Fruit fly (Drosophila melanogaster) whole organism, wandering third instar larva: Measurements from ENCODE around the gene nocte.

ENCODE experiments used
- Abd-B ChIP-seq: fragments of >200 bp; optimal IDR thresholded peaks from 2 replicates; lab custom pipeline; 2017; ENCODE audit warnings: missing biosample characterization, missing genetic modification characterization
- CG32264 ChIP-seq: fragments of 200-800 bp; sonication (Bioruptor generic); optimal IDR thresholded peaks from 2 replicates; lab custom pipeline; 2016; ENCODE audit warnings: missing biosample characterization, missing genetic modification characterization
- CrebA ChIP-seq: fragments of 200-800 bp; sonication (Bioruptor generic); optimal IDR thresholded peaks from 2 replicates; lab custom pipeline; 2016; ENCODE audit warnings: missing biosample characterization, mild to moderate bottlenecking, missing genetic modification characterization, borderline replicate concordance
- Dif ChIP-seq: fragments of 200-275, 200-300 bp; sonication (Bioruptor generic); optimal IDR thresholded peaks from 2 replicates; lab custom pipeline; 2018; ENCODE audit warnings: missing biosample characterization, missing genetic modification characterization; ENCODE audit not compliant: partially characterized antibody
- GATAd ChIP-seq: sonication (Bioruptor generic); optimal IDR thresholded peaks from 2 replicates; lab custom pipeline; 2016; ENCODE audit warnings: missing biosample characterization, missing genetic modification characterization
- Hnf4 ChIP-seq: fragments of 200-800 bp; sonication (Bioruptor generic); optimal IDR thresholded peaks from 2 replicates; lab custom pipeline; 2016; ENCODE audit warnings: missing biosample characterization, mild to moderate bottlenecking, missing genetic modification characterization
- Hr78 ChIP-seq: fragments of >200 bp; optimal IDR thresholded peaks from 2 replicates; lab custom pipeline; 2017; ENCODE audit warnings: missing biosample characterization, missing genetic modification characterization
- Mio ChIP-seq: sonication (Bioruptor generic); optimal IDR thresholded peaks from 2 replicates; lab custom pipeline; 2016; ENCODE audit warnings: missing biosample characterization, missing genetic modification characterization
- Myc ChIP-seq: fragments of >200 bp; optimal IDR thresholded peaks from 2 replicates; lab custom pipeline; 2017
- N ChIP-seq: fragments of >200 bp; optimal IDR thresholded peaks from 2 replicates; lab custom pipeline; 2018; ENCODE audit warnings: missing biosample characterization, missing external identifiers, missing genetic modification characterization
- OdsH ChIP-seq: fragments of 200-800 bp; sonication (Bioruptor generic); optimal IDR thresholded peaks from 2 replicates; lab custom pipeline; 2016; ENCODE audit warnings: missing biosample characterization, mild to moderate bottlenecking, missing genetic modification characterization
- Rel ChIP-seq, 2 experiments: fragments of 200-800 bp; sonication (Bioruptor generic) in 1 of 2; optimal IDR thresholded peaks; 2 replicates in 1 of 2; 3 replicates in 1 of 2; lab custom pipeline; 2016 to 2019; ENCODE audit warnings: mild to moderate bottlenecking in 2 of 2, missing biosample characterization in 2 of 2, missing genetic modification characterization in 2 of 2, moderate library complexity in 1 of 2
- Sp1 ChIP-seq: fragments of 200-800 bp; sonication (Bioruptor generic); optimal IDR thresholded peaks from 3 replicates; lab custom pipeline; 2019; ENCODE audit warnings: missing biosample characterization, mild to moderate bottlenecking, missing genetic modification characterization, moderate library complexity
- Vsx2 ChIP-seq: fragments of 200-300, 225-300 bp; sonication (Bioruptor generic); optimal IDR thresholded peaks from 2 replicates; lab custom pipeline; 2018; ENCODE audit warnings: missing biosample characterization, missing genetic modification characterization; ENCODE audit not compliant: partially characterized antibody
- br ChIP-seq: fragments of 200-800 bp; sonication (Bioruptor generic); optimal IDR thresholded peaks from 2 replicates; lab custom pipeline; 2016; ENCODE audit warnings: missing biosample characterization, missing genetic modification characterization
- brk ChIP-seq: fragments of 200-800 bp; sonication (Bioruptor generic); optimal IDR thresholded peaks from 2 replicates; lab custom pipeline; 2016; ENCODE audit warnings: missing biosample characterization, mild to moderate bottlenecking, missing genetic modification characterization
- dl ChIP-seq, 2 experiments: fragments of 175-275, 200-275 bp in 1 of 2; fragments of 200-275 bp in 1 of 2; sonication (Bioruptor generic); optimal IDR thresholded peaks; lab custom pipeline; 2018; ENCODE audit warnings: mild to moderate bottlenecking in 2 of 2, missing biosample characterization in 2 of 2, missing genetic modification characterization in 2 of 2, moderate library complexity in 2 of 2; ENCODE audit not compliant: partially characterized antibody in 2 of 2, insufficient read depth in 1 of 2
- dmrt93B ChIP-seq: fragments of 200-800 bp; sonication (Bioruptor generic); optimal IDR thresholded peaks from 2 replicates; lab custom pipeline; 2018; ENCODE audit warnings: missing biosample characterization, mild to moderate bottlenecking, missing genetic modification characterization
- dsf ChIP-seq: sonication (Bioruptor generic); optimal IDR thresholded peaks from 2 replicates; lab custom pipeline; 2016; ENCODE audit warnings: missing biosample characterization, missing genetic modification characterization, borderline replicate concordance
- ey ChIP-seq: fragments of 200-800 bp; sonication (Bioruptor generic); optimal IDR thresholded peaks from 2 replicates; lab custom pipeline; 2016; ENCODE audit warnings: missing biosample characterization, missing genetic modification characterization
- foxo ChIP-seq, 2 experiments: fragments of 200-800 bp; sonication (Bioruptor generic); optimal IDR thresholded peaks; 2 replicates in 1 of 2; 3 replicates in 1 of 2; lab custom pipeline; 2016 to 2017; ENCODE audit warnings: missing biosample characterization in 2 of 2, missing genetic modification characterization in 2 of 2
- fru ChIP-seq: fragments of 200-800 bp; sonication (Bioruptor generic); optimal IDR thresholded peaks from 3 replicates; lab custom pipeline; 2016; ENCODE audit warnings: missing biosample characterization, mild to moderate bottlenecking, missing genetic modification characterization
- h ChIP-seq: fragments of 200-800 bp; sonication (Bioruptor generic); optimal IDR thresholded peaks from 3 replicates; lab custom pipeline; 2016; ENCODE audit warnings: missing biosample characterization, mild to moderate bottlenecking, missing genetic modification characterization
- jim ChIP-seq: fragments of 175-275, 200-325 bp; sonication (Bioruptor generic); optimal IDR thresholded peaks from 2 replicates; lab custom pipeline; 2016; ENCODE audit warnings: missing biosample characterization, mild to moderate bottlenecking, missing genetic modification characterization
- lola ChIP-seq: fragments of >200 bp; optimal IDR thresholded peaks from 2 replicates; lab custom pipeline; 2017; ENCODE audit warnings: missing biosample characterization, missing genetic modification characterization
- psq ChIP-seq: fragments of 200-800 bp; sonication (Bioruptor generic); optimal IDR thresholded peaks from 3 replicates; lab custom pipeline; 2017; ENCODE audit warnings: missing biosample characterization, mild to moderate bottlenecking, missing genetic modification characterization, moderate library complexity
- rgr ChIP-seq: fragments of 200-800 bp; sonication (Bioruptor generic); optimal IDR thresholded peaks from 3 replicates; lab custom pipeline; 2016; ENCODE audit warnings: missing biosample characterization, mild to moderate bottlenecking, missing genetic modification characterization
- sage ChIP-seq: fragments of 200-800 bp; sonication (Bioruptor generic); optimal IDR thresholded peaks from 2 replicates; lab custom pipeline; 2016; ENCODE audit warnings: missing biosample characterization, mild to moderate bottlenecking, missing genetic modification characterization
- sv ChIP-seq: fragments of 200-800 bp; sonication (Bioruptor generic); optimal IDR thresholded peaks from 3 replicates; lab custom pipeline; 2016; ENCODE audit warnings: missing biosample characterization, missing genetic modification characterization
- tai ChIP-seq: sonication (Bioruptor generic); optimal IDR thresholded peaks from 2 replicates; lab custom pipeline; 2016; ENCODE audit warnings: missing biosample characterization, missing genetic modification characterization
- usp ChIP-seq: fragments of >200 bp; optimal IDR thresholded peaks from 2 replicates; lab custom pipeline; 2017; ENCODE audit warnings: missing biosample characterization, missing genetic modification characterization

nocte gene

dm6 chrX:10460506-10461114 lies 13.9 kb downstream of the nocte start, which contains the start of gene Neb-cGP (continued):
- TF ChIP-seq Vsx2 (GFP tag; lab: Kevin White, UChicago): no peak
- no peak for TF ChIP-seq usp (GFP tag; lab: Kevin White, UChicago)

DNA sequence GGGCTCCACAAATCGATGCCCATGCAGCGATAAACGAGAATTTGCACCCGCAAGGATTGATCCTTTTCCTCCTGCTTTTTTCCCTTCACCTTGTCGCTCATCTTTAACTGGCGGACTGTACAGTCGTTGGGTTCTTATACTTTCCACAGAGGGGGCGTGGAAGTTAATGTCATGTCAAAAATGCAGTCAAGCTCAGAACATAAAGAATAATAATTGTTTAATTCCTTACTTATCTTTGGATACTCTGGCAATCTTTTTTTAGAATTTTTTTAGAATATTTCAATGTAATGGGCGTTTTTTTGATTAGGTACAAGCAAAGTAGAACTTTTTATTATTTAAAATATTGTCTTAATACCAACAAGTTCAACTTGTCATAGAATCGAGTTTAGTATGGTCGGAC lies 14.9 kb downstream of the nocte start, which contains the start of gene Or9a:
Or9a (minus strand) TSS at position 101 of the 400 bp plus-strand sequence.
- TF ChIP-seq brk (GFP tag; lab: Kevin White, UChicago): no peak
- TF ChIP-seq, all 38 proteins: peak for 0

- TF ChIP-seq usp (GFP tag; lab: Kevin White, UChicago): no peak
- no peak for TF ChIP-seq psq (GFP tag; lab: Kevin White, UChicago)
- TF ChIP-seq OdsH (GFP tag; lab: Kevin White, UChicago): no peak
- no peak for TF ChIP-seq dl (GFP tag; optimal IDR thresholded peaks at IDR 0.05; lab: Kevin White, UChicago; ENCODE audit: insufficient read depth in 1 of 2, partially characterized antibody in 2 of 2)
- TF ChIP-seq Hr78 (GFP tag; lab: Kevin White, UChicago): no peak
- no peak for TF ChIP-seq sage (GFP tag; lab: Kevin White, UChicago)
- TF ChIP-seq CrebA: no peak
- no peak for TF ChIP-seq rgr (GFP tag; lab: Kevin White, UChicago)
- TF ChIP-seq Sp1: no peak
- TF ChIP-seq br: no peak
- no peak for TF ChIP-seq Myc (lab: Kevin White, UChicago)
- TF ChIP-seq brk (GFP tag; lab: Kevin White, UChicago): no peak
- TF ChIP-seq Mio (GFP tag; lab: Kevin White, UChicago): no peak
- no peak for TF ChIP-seq Rel (GFP tag; optimal IDR thresholded peaks at IDR 0.05; lab: Kevin White, UChicago)
- no peak for TF ChIP-seq Rel (tag; optimal IDR thresholded peaks at IDR 0.05; lab: Kevin White, UChicago)
- no peak for TF ChIP-seq Vsx2 (GFP tag; lab: Kevin White, UChicago)
Observed at dm6 chrX:10454795-10455194, 19.7 kb downstream of the nocte start, which contains the start of gene CG32683. CG32683 (minus strand) TSS chrX:10454895.

DNA sequence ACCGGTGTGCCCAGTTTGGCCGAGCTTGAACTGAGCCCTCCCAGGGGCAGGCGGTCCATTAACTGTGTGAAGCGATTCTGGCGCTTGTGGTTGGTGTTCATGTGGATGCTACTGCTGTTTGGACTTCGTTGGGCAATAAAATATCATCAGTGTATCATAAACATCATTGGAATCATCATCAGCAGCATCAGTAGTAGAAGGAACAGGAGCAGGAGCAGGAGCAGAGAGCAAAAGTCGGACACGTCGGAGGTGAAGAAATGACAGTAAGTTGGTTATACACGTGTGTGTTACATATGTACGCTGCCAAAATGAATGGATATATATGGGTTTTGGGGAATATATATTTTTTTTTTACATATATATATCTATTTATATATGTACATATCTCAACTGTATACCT lies 41.8 kb downstream of the nocte start, which contains the start of gene CG12640:
CG12640 (minus strand) TSS at position 101 of the 400 bp plus-strand sequence.
- TF ChIP-seq Hnf4 (GFP tag; lab: Kevin White, UChicago): no peak
- no peak for TF ChIP-seq N (GFP tag; lab: Kevin White, UChicago)
- TF ChIP-seq dsf (GFP tag; lab: Kevin White, UChicago): no peak
- no peak for TF ChIP-seq jim
- TF ChIP-seq dmrt93B (GFP tag; lab: Kevin White, UChicago): no peak
- TF ChIP-seq lola: no peak
- TF ChIP-seq h (GFP tag; lab: Kevin White, UChicago): no peak
- no peak for TF ChIP-seq Dif (GFP tag; lab: Kevin White, UChicago)
- no peak for TF ChIP-seq ey (GFP tag; lab: Kevin White, UChicago)
- no peak for TF ChIP-seq usp (GFP tag; lab: Kevin White, UChicago)
- no peak for TF ChIP-seq Vsx2 (GFP tag; lab: Kevin White, UChicago)
- TF ChIP-seq CG32264 (GFP tag; lab: Kevin White, UChicago): no peak
- no peak for TF ChIP-seq brk (GFP tag; lab: Kevin White, UChicago)
- TF ChIP-seq dl (GFP tag; optimal IDR thresholded peaks at IDR 0.05; lab: Kevin White, UChicago; ENCODE audit: insufficient read depth in 1 of 2, partially characterized antibody in 2 of 2): no peak
- TF ChIP-seq fru (GFP tag; lab: Kevin White, UChicago): no peak
- TF ChIP-seq foxo (GFP tag; optimal IDR thresholded peaks at IDR 0.05; lab: Kevin White, UChicago): no peak
- no peak for TF ChIP-seq sv (GFP tag; lab: Kevin White, UChicago)
- TF ChIP-seq Abd-B (GFP tag; lab: Kevin White, UChicago): no peak
- no peak for TF ChIP-seq GATAd (GFP tag; lab: Kevin White, UChicago)
- TF ChIP-seq psq (GFP tag; lab: Kevin White, UChicago): no peak
- TF ChIP-seq, all 38 proteins: peak for 0

DNA sequence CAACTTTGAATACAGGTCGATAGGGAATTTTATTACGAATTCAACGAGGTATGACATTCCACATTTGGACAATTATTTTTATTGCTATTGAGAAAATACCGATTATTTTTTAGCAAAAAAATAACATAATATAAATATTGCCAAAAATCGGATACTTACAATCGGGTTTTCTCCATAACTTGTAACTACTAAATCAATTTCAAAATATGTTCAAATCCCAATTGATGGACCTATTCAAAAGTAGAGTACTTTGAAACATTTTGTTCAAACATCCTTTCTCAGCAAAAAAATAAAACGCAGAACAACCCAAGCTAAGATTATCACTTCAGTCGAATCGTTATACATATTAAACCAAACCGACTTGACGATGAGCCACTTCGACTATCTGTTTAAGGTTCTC lies 57.3 kb downstream of the nocte start, which contains the start of gene RabX2:
RabX2 (plus strand) TSS at position 301 of the 400 bp plus-strand sequence.
- TF ChIP-seq dmrt93B (GFP tag; lab: Kevin White, UChicago) (no peak), sage (GFP tag; lab: Kevin White, UChicago) (no peak), Hnf4 (GFP tag; lab: Kevin White, UChicago) (no peak), OdsH (GFP tag; lab: Kevin White, UChicago) (no peak), br (no peak), tai (GFP tag; lab: Kevin White, UChicago) (no peak)
- TF ChIP-seq, all 38 proteins: peak for 0
